Worm (Caenorhabditis elegans): ENCODE measurements around the gene gpcp-1.

ce11 chrX:3102817-3103216 lies 7.6 kb downstream of the gpcp-1 start:
- TF ChIP-seq zip-2 (tag; optimal IDR thresholded peaks at IDR 0.05), result no peak
- no peak for TF ChIP-seq ceh-82 (tag; optimal IDR thresholded peaks at IDR 0.05)
- TF ChIP-seq ama-1 (optimal IDR thresholded peaks at IDR 0.05), result no peak
- peak; percentile 7 for TF ChIP-seq hlh-30 (tag; optimal IDR thresholded peaks at IDR 0.05; ENCODE audit: insufficient read depth)
- TF ChIP-seq zag-1 (tag; optimal IDR thresholded peaks at IDR 0.05), result no peak
- peak; percentile 42 for TF ChIP-seq mep-1 (tag; optimal IDR thresholded peaks at IDR 0.05)
- no peak for TF ChIP-seq ceh-32 (tag; optimal IDR thresholded peaks at IDR 0.05; ENCODE audit: poor library complexity)
- no peak for TF ChIP-seq nhr-11 (tag; optimal IDR thresholded peaks at IDR 0.05)
- TF ChIP-seq duxl-1 (tag; optimal IDR thresholded peaks at IDR 0.05; ENCODE audit: poor library complexity), result no peak
- no peak for TF ChIP-seq unc-130 (GFP tag; optimal IDR thresholded peaks at IDR 0.05)
- no peak for TF ChIP-seq snpc-4 (tag; optimal IDR thresholded peaks at IDR 0.05)
- TF ChIP-seq lsy-2 (tag; optimal IDR thresholded peaks at IDR 0.05), result peak in 1 of 2 experiments; percentile 24
- no peak for TF ChIP-seq nhr-48 (tag; optimal IDR thresholded peaks at IDR 0.05)
- no peak for TF ChIP-seq nhr-102 (tag; optimal IDR thresholded peaks at IDR 0.05)

Data from whole organism, L4 larva.